Worm (Caenorhabditis elegans): Measurements from ENCODE around the gene C30G7.5.

C30G7.5 gene

DNA sequence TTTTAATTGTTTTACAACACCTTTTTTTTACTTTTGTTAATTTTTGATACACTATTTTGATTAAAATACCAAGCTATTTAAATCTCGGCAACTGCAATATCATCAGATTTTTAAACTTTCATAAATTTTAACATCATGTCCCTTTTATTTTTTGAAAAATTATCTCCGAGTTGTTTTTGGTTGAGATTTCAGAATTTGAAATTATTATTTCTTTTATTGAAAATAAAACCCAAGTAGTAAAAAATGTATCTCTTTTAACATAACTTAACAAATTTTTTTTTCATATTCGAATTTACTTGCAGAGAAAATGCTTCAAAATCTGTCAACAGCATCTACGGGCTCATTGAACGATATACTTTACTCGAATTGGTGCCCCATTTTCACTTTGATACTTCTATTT lies 38.9 kb downstream of the C30G7.5 start, which contains the start of gene H12D21.11:
H12D21.11 (plus strand) TSS at position 301 of the 400 bp plus-strand sequence.
- no peak for TF ChIP-seq cog-1 (tag; optimal IDR thresholded peaks at IDR 0.05)
- TF ChIP-seq klf-2 (GFP tag; conservative IDR thresholded peaks at IDR 0.05): no peak
- TF ChIP-seq ztf-29 (GFP tag; IDR thresholded peaks at IDR 0.05): no peak
- no peak for TF ChIP-seq med-1 (GFP tag; optimal IDR thresholded peaks at IDR 0.05; ENCODE audit: insufficient read depth)
- no peak for TF ChIP-seq ref-1 (GFP tag; conservative IDR thresholded peaks at IDR 0.05)
- TF ChIP-seq tab-1 (GFP tag; IDR thresholded peaks at IDR 0.05): no peak
- no peak for TF ChIP-seq T22C8.4 (GFP tag; IDR thresholded peaks at IDR 0.05)
- no peak for TF ChIP-seq ztf-23 (GFP tag; IDR thresholded peaks at IDR 0.05)
- TF ChIP-seq flt-1 (GFP tag; IDR thresholded peaks at IDR 0.05): no peak

- no peak for TF ChIP-seq cog-1 (tag; optimal IDR thresholded peaks at IDR 0.05)
- TF ChIP-seq ztf-23 (GFP tag; IDR thresholded peaks at IDR 0.05): no peak
- TF ChIP-seq T22C8.4 (GFP tag; IDR thresholded peaks at IDR 0.05): no peak
- TF ChIP-seq flt-1 (GFP tag; IDR thresholded peaks at IDR 0.05): no peak
- no peak for TF ChIP-seq ref-1 (GFP tag; conservative IDR thresholded peaks at IDR 0.05)
- no peak for TF ChIP-seq med-1 (GFP tag; optimal IDR thresholded peaks at IDR 0.05; ENCODE audit: insufficient read depth)
- TF ChIP-seq klf-2 (GFP tag; conservative IDR thresholded peaks at IDR 0.05): no peak
- TF ChIP-seq tab-1 (GFP tag; IDR thresholded peaks at IDR 0.05): no peak
- TF ChIP-seq ztf-29 (GFP tag; IDR thresholded peaks at IDR 0.05): no peak
Observed at ce11 chrV:14910758-14911157, 43.8 kb downstream of the C30G7.5 start.

DNA sequence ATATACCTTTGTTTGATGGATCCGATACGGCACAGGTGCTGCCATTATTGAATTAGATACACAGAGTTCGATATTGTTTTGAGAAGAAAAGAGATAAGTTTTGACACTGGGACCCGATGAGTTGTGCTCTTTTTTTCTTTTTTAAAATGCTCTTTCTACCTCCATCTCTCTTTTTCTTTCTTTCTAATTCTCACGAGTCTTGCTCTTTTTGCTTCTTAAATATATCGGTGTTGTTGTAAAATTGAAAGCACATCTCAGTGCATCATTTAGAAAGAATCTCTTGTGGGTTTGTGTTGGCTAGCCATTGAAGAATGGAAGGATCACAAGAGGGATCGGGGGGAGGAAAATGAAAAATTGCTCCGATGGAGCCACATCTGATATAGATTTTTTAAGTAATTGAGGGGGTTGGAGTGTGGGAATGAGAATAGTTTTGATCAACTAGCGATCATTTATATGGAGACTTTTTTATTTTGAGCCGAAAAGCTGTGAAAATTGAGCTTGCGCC lies 45.1 kb downstream of the C30G7.5 start, which contains the start of gene H12D21.9:
H12D21.9 (minus strand) TSS at position 148 of the 505 bp plus-strand sequence.
- TF ChIP-seq cog-1 (tag; optimal IDR thresholded peaks at IDR 0.05) (no peak), ref-1 (GFP tag; conservative IDR thresholded peaks at IDR 0.05) (no peak), klf-2 (GFP tag; conservative IDR thresholded peaks at IDR 0.05) (no peak), med-1 (GFP tag; optimal IDR thresholded peaks at IDR 0.05; ENCODE audit: insufficient read depth) (no peak), tab-1 (GFP tag; IDR thresholded peaks at IDR 0.05) (no peak)

DNA sequence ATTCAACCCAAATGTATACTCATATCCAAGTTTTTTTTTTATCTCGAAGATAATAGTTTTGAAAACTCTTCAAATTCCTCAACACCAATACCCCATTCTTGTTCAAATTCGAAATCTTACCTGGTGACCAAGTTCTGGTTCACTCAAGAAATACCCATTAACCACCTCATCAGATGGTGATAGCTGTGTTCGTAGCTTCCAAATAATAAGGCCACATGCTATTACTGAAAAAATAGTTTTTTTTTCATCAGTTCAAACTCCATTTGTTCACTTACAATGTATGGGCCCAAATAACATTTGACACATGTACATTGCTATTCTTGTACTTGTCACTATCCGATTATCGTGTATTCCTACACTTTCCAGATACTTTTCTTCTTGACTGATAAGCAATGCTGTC lies 47.1 kb downstream of the C30G7.5 start:
- TF ChIP-seq flt-1 (GFP tag; IDR thresholded peaks at IDR 0.05) (no peak), ztf-23 (GFP tag; IDR thresholded peaks at IDR 0.05) (no peak), klf-2 (GFP tag; conservative IDR thresholded peaks at IDR 0.05) (no peak), med-1 (GFP tag; optimal IDR thresholded peaks at IDR 0.05; ENCODE audit: insufficient read depth) (no peak), ztf-29 (GFP tag; IDR thresholded peaks at IDR 0.05) (no peak), cog-1 (tag; optimal IDR thresholded peaks at IDR 0.05) (no peak), T22C8.4 (GFP tag; IDR thresholded peaks at IDR 0.05) (no peak), ref-1 (GFP tag; conservative IDR thresholded peaks at IDR 0.05) (no peak), tab-1 (GFP tag; IDR thresholded peaks at IDR 0.05) (no peak)

All from whole organism, midembryonic.